Worm (Caenorhabditis elegans) whole organism, L4/young adult: ENCODE data around the gene tftc-3.

Source experiments
- dao-5 ChIP-seq: sonication (generic microtip); optimal IDR thresholded peaks from 2 replicates; lab custom pipeline; 2016; ENCODE audit warnings: missing genotype, missing genetic modification characterization, moderate library complexity, missing compliant biosample characterization
- him-1 ChIP-seq: sonication (generic microtip); optimal IDR thresholded peaks from 2 replicates; lab custom pipeline; 2016; ENCODE audit warnings: missing genotype, missing genetic modification reagents, missing genetic modification characterization, missing compliant biosample characterization

DNA sequence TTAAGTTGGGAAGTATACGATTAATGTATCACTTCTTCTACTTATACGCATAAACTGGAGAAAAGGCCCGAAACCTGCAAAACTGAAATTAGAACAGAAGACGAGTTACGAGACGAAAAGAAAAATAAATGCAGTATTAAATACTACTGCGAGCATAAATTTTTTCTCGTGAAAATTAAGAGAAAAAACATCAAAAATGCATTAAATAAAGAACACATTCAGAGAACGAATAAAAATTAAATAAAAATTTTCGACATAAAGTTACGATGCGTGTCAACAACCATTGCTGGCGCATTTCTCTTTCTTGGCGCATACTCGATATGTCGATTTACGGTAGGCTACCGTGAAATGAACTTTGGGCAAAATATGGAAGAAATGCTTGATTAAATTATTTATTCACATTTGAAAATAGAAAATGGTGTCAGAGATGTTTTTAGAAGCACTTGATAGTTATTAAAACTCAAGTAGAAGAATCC is 5.2 kb downstream of the tftc-3 start, which contains the start of the genes ZK856.19 and ZK856.11:
- TF ChIP-seq him-1 (tag; lab: Kevin White, UChicago) (no peak), dao-5 (tag; lab: Kevin White, UChicago) (no peak)
